Fruit fly (Drosophila melanogaster) whole organism, embryonic: ENCODE results near the gene CG2839.
A peak's percentile ranks its signal among the peaks of the same experiment; 100 is the strongest.

Experiments used
- CG10267 ChIP-seq: fragments of 200-800 bp; sonication (Bioruptor generic); optimal IDR thresholded peaks from 2 replicates; lab custom pipeline; 2018; ENCODE audit warnings: missing biosample characterization, mild to moderate bottlenecking, missing genetic modification characterization, moderate library complexity
- CG10274 ChIP-seq: fragments of 200-800 bp; sonication (Bioruptor generic); optimal IDR thresholded peaks from 3 replicates; lab custom pipeline; 2017; ENCODE audit warnings: missing biosample characterization, mild to moderate bottlenecking, missing genetic modification characterization
- CG11456 ChIP-seq: fragments of 200-800 bp; sonication (Bioruptor generic); IDR thresholded peaks from 3 replicates; pipeline ENCODE4 v1.3.6; 2022; ENCODE audit warnings: missing biosample characterization, missing genetic modification characterization
- CG1233 ChIP-seq: fragments of 200-800 bp; sonication (Bioruptor generic); optimal IDR thresholded peaks from 4 replicates; lab custom pipeline; 2018; ENCODE audit warnings: missing biosample characterization, mild to moderate bottlenecking, missing genetic modification characterization
- CG13424 ChIP-seq: fragments of 200-800 bp; sonication (Bioruptor generic); optimal IDR thresholded peaks from 2 replicates; lab custom pipeline; 2019; ENCODE audit warnings: missing biosample characterization, mild to moderate bottlenecking, missing genetic modification characterization, moderate library complexity
- CG1602 ChIP-seq: fragments of 200-800 bp; sonication (Bioruptor generic); optimal IDR thresholded peaks from 3 replicates; lab custom pipeline; 2016; ENCODE audit warnings: missing biosample characterization, missing genetic modification characterization
- CG17186 ChIP-seq: fragments of 200-800 bp; sonication (Bioruptor generic); optimal IDR thresholded peaks from 3 replicates; lab custom pipeline; 2017; ENCODE audit warnings: missing biosample characterization, missing genetic modification reagents, missing genetic modification characterization
- CG31365 ChIP-seq: fragments of 200-800 bp; sonication (Bioruptor generic); optimal IDR thresholded peaks from 2 replicates; lab custom pipeline; 2018; ENCODE audit warnings: missing biosample characterization, mild to moderate bottlenecking, missing genetic modification characterization
- CG3163 ChIP-seq: fragments of 200-800 bp; sonication (Bioruptor generic); optimal IDR thresholded peaks from 3 replicates; lab custom pipeline; 2016; ENCODE audit warnings: missing biosample characterization, missing genetic modification characterization
- CG4424 ChIP-seq: fragments of 200-800 bp; sonication (Bioruptor generic); optimal IDR thresholded peaks from 3 replicates; lab custom pipeline; 2016; ENCODE audit warnings: missing biosample characterization, missing genetic modification characterization
- CG4730 ChIP-seq: fragments of 200-800 bp; sonication (Bioruptor generic); IDR thresholded peaks from 2 replicates; pipeline ENCODE4 v1.3.6; 2022; ENCODE audit warnings: missing biosample characterization, missing genetic modification characterization
- CG6254 ChIP-seq: fragments of 200-800 bp; sonication (Bioruptor generic); optimal IDR thresholded peaks from 3 replicates; lab custom pipeline; 2017; ENCODE audit warnings: mild to moderate bottlenecking, missing biosample characterization, missing genetic modification reagents, missing genetic modification characterization
- CG6654 ChIP-seq: fragments of 200-800 bp; sonication (Bioruptor generic); optimal IDR thresholded peaks from 2 replicates; lab custom pipeline; 2017; ENCODE audit warnings: missing biosample characterization, mild to moderate bottlenecking, missing genetic modification characterization
- CG7928 ChIP-seq: fragments of 200-800 bp; sonication (Bioruptor generic); optimal IDR thresholded peaks from 2 replicates; lab custom pipeline; 2017; ENCODE audit warnings: missing biosample characterization, mild to moderate bottlenecking, missing genetic modification characterization
- CG9727 ChIP-seq: fragments of 200-800 bp; sonication (Bioruptor generic); optimal IDR thresholded peaks from 3 replicates; lab custom pipeline; 2017; ENCODE audit warnings: missing biosample characterization, mild to moderate bottlenecking, missing genetic modification characterization
- CG9797 ChIP-seq: fragments of 200-800 bp; sonication (Bioruptor generic); optimal IDR thresholded peaks from 3 replicates; lab custom pipeline; 2018; ENCODE audit warnings: missing biosample characterization, mild to moderate bottlenecking, missing genetic modification characterization
- D19A ChIP-seq: fragments of 200-800 bp; optimal IDR thresholded peaks from 3 replicates; lab custom pipeline; 2019; ENCODE audit warnings: missing biosample characterization, mild to moderate bottlenecking, missing genetic modification characterization, moderate library complexity
- Deaf1 ChIP-seq: fragments of 200-800 bp; optimal IDR thresholded peaks from 3 replicates; lab custom pipeline; 2019; ENCODE audit warnings: missing biosample characterization, mild to moderate bottlenecking, missing genetic modification characterization, moderate library complexity
- Dek ChIP-seq: fragments of 200-800 bp; sonication (Bioruptor generic); optimal IDR thresholded peaks from 3 replicates; lab custom pipeline; 2019; ENCODE audit warnings: missing biosample characterization, mild to moderate bottlenecking, missing genetic modification characterization, moderate library complexity
- Dip3 ChIP-seq: fragments of 200-800 bp; sonication (Bioruptor generic); optimal IDR thresholded peaks from 3 replicates; lab custom pipeline; 2016; ENCODE audit warnings: missing biosample characterization, missing genetic modification characterization
- Doc2 ChIP-seq: fragments of 200-800 bp; sonication (Bioruptor generic); IDR thresholded peaks from 2 replicates; pipeline ENCODE4 v1.3.6; 2022; ENCODE audit warnings: missing biosample characterization, missing genetic modification characterization
- Drgx ChIP-seq: fragments of 200-800 bp; sonication (Bioruptor generic); IDR thresholded peaks from 2 replicates; pipeline ENCODE4 v1.3.6; 2022; ENCODE audit warnings: missing biosample characterization, missing genetic modification characterization
- Ets65A ChIP-seq: fragments of 200-800 bp; sonication (Bioruptor generic); peaks from one replicate; lab custom pipeline; 2016; ENCODE audit warnings: missing biosample characterization, missing genetic modification characterization
- HmgD ChIP-seq: fragments of 200-800 bp; sonication (Bioruptor generic); optimal IDR thresholded peaks from 3 replicates; lab custom pipeline; 2016; ENCODE audit warnings: missing biosample characterization, missing genetic modification characterization
- Ptx1 ChIP-seq: fragments of 200-800 bp; sonication (Bioruptor generic); IDR thresholded peaks from 2 replicates; pipeline ENCODE4 v1.3.6; 2022; ENCODE audit warnings: missing biosample characterization, missing genetic modification characterization
- Sox100B ChIP-seq: fragments of 200-800 bp; sonication (Bioruptor generic); optimal IDR thresholded peaks from 3 replicates; lab custom pipeline; 2018; ENCODE audit warnings: missing biosample characterization, mild to moderate bottlenecking, missing genetic modification characterization
- Stat92E ChIP-seq, 3 experiments: fragments of >200 bp in 2 of 3; fragments of 200-800 bp in 1 of 3; sonication (Bioruptor generic) in 1 of 3; optimal IDR thresholded peaks; 2 replicates each; lab custom pipeline; 2017 to 2019; ENCODE audit warnings: missing biosample characterization in 3 of 3, missing genetic modification characterization in 3 of 3, mild to moderate bottlenecking in 1 of 3, moderate library complexity in 1 of 3
- amos ChIP-seq: fragments of 200-800 bp; sonication (Bioruptor generic); IDR thresholded peaks from 2 replicates; pipeline ENCODE4 v1.3.6; 2022; ENCODE audit warnings: missing biosample characterization, missing genetic modification characterization; ENCODE audit not compliant: partially characterized antibody
- ase ChIP-seq: fragments of 200-800 bp; sonication (Bioruptor generic); IDR thresholded peaks from 3 replicates; pipeline ENCODE4 v1.3.6; 2022; ENCODE audit warnings: missing biosample characterization, missing genetic modification characterization
- az2 ChIP-seq: fragments of 200-800 bp; sonication (Bioruptor generic); optimal IDR thresholded peaks from 3 replicates; lab custom pipeline; 2016; ENCODE audit warnings: missing biosample characterization, missing genetic modification characterization
- br ChIP-seq: fragments of >200 bp; optimal IDR thresholded peaks from 2 replicates; lab custom pipeline; 2017
- btn ChIP-seq: fragments of 200-800 bp; sonication (Bioruptor generic); optimal IDR thresholded peaks from 2 replicates; lab custom pipeline; 2016; ENCODE audit warnings: missing biosample characterization, missing genetic modification characterization
- caup ChIP-seq: fragments of 200-800 bp; sonication (Bioruptor generic); optimal IDR thresholded peaks from 3 replicates; lab custom pipeline; 2017; ENCODE audit warnings: missing biosample characterization, mild to moderate bottlenecking, missing genetic modification characterization, moderate library complexity; ENCODE audit not compliant: severe bottlenecking
- chn ChIP-seq: fragments of 200-800 bp; sonication (Bioruptor generic); optimal IDR thresholded peaks from 2 replicates; lab custom pipeline; 2016; ENCODE audit warnings: missing biosample characterization, missing genetic modification characterization
- crol ChIP-seq: fragments of 200-800 bp; sonication (Bioruptor generic); IDR thresholded peaks from 2 replicates; pipeline ENCODE4 v1.3.6; 2022; ENCODE audit warnings: missing biosample characterization, missing genetic modification characterization
- danr ChIP-seq: fragments of 200-800 bp; sonication (Bioruptor generic); IDR thresholded peaks from 2 replicates; pipeline ENCODE4 v1.3.6; 2022; ENCODE audit warnings: missing biosample characterization, missing genetic modification characterization
- gce ChIP-seq: fragments of 200-800 bp; sonication (Bioruptor generic); IDR thresholded peaks from 3 replicates; pipeline ENCODE4 v1.3.6; 2022; ENCODE audit warnings: missing biosample characterization, missing genetic modification characterization
- grn ChIP-seq: fragments of 200-800 bp; sonication (Bioruptor generic); optimal IDR thresholded peaks from 3 replicates; lab custom pipeline; 2017; ENCODE audit warnings: missing biosample characterization, missing genetic modification characterization
- gro ChIP-seq: fragments of 200-800 bp; sonication (Bioruptor generic); optimal IDR thresholded peaks from 2 replicates; lab custom pipeline; 2016; ENCODE audit warnings: missing biosample characterization, missing genetic modification characterization
- hkb ChIP-seq, 2 experiments: fragments of 200-800 bp in 1 of 2; fragments of >200 bp in 1 of 2; sonication (Bioruptor generic) in 1 of 2; IDR thresholded peaks in 1 of 2; optimal IDR thresholded peaks in 1 of 2; 2 replicates each; pipeline versions ENCODE4 v1.3.6 to Lab custom; 2017 to 2022; ENCODE audit warnings: missing biosample characterization in 1 of 2, missing genetic modification characterization in 1 of 2
- lmd ChIP-seq: fragments of 200-800 bp; sonication (Bioruptor generic); IDR thresholded peaks from 2 replicates; pipeline ENCODE4 v1.3.6; 2022; ENCODE audit warnings: missing biosample characterization, missing genetic modification characterization
- maf-S ChIP-seq: fragments of 200-800 bp; sonication (Bioruptor generic); optimal IDR thresholded peaks from 2 replicates; lab custom pipeline; 2016; ENCODE audit warnings: missing biosample characterization, missing genetic modification characterization
- nerfin-1 ChIP-seq: fragments of 200-800 bp; sonication (Bioruptor generic); optimal IDR thresholded peaks from 3 replicates; lab custom pipeline; 2019; ENCODE audit warnings: missing biosample characterization, mild to moderate bottlenecking, missing genetic modification characterization, moderate library complexity
- odd ChIP-seq: fragments of 200-800 bp; sonication (Bioruptor generic); optimal IDR thresholded peaks from 2 replicates; lab custom pipeline; 2017; ENCODE audit warnings: missing biosample characterization, mild to moderate bottlenecking, missing genetic modification characterization
- phol ChIP-seq: fragments of 200-800 bp; sonication (Bioruptor generic); optimal IDR thresholded peaks from 3 replicates; lab custom pipeline; 2018; ENCODE audit warnings: missing biosample characterization, mild to moderate bottlenecking, missing genetic modification characterization, moderate library complexity
- row ChIP-seq: fragments of 200-800 bp; sonication (Bioruptor generic); IDR thresholded peaks from 3 replicates; pipeline ENCODE4 v1.3.6; 2022; ENCODE audit warnings: missing biosample characterization, missing genetic modification characterization
- sens-2 ChIP-seq: fragments of 200-800 bp; sonication (Bioruptor generic); IDR thresholded peaks from 2 replicates; pipeline ENCODE4 v1.3.6; 2022; ENCODE audit warnings: missing biosample characterization, missing genetic modification characterization
- slbo ChIP-seq: fragments of 200-800 bp; sonication (Bioruptor generic); IDR thresholded peaks from 2 replicates; pipeline ENCODE4 v1.3.6; 2022; ENCODE audit warnings: missing biosample characterization, missing genetic modification characterization
- tap ChIP-seq: fragments of 200-800 bp; optimal IDR thresholded peaks from 3 replicates; lab custom pipeline; 2019; ENCODE audit warnings: missing biosample characterization, mild to moderate bottlenecking, missing genetic modification characterization, moderate library complexity
- tup ChIP-seq: fragments of 200-800 bp; sonication (Bioruptor generic); optimal IDR thresholded peaks from 2 replicates; lab custom pipeline; 2016; ENCODE audit warnings: missing biosample characterization, mild to moderate bottlenecking, missing genetic modification characterization, moderate library complexity
- tx ChIP-seq: fragments of 200-800 bp; sonication (Bioruptor generic); optimal IDR thresholded peaks from 2 replicates; lab custom pipeline; 2016; ENCODE audit warnings: missing biosample characterization, missing genetic modification characterization

CG2839 gene

dm6 chr2L:602439-602879 is 23.0 kb upstream of the CG2839 start, which contains the start of gene CG13689 (continued):
- TF ChIP-seq CG4730 (GFP tag; lab: Robert Waterston, UW), result peak; percentile 19; the same call in 1 of the 2 replicates
- TF ChIP-seq odd (GFP tag; lab: Kevin White, UChicago), result no peak
- TF ChIP-seq Ets65A (GFP tag; lab: Kevin White, UChicago), result peak; percentile 58
- TF ChIP-seq caup (GFP tag; lab: Kevin White, UChicago), result peak; percentile 32
- TF ChIP-seq Dip3 (GFP tag; lab: Kevin White, UChicago), result peak; percentile 13
- peak; percentile 39 for TF ChIP-seq CG13424 (tag; lab: Kevin White, UChicago)
- peak; percentile 56 for TF ChIP-seq CG31365 (tag; lab: Kevin White, UChicago)
- TF ChIP-seq sens-2, result no peak
- no peak for TF ChIP-seq Deaf1 (tag; lab: Kevin White, UChicago)
- peak; percentile 59 for TF ChIP-seq CG1602 (GFP tag; lab: Kevin White, UChicago)
- no peak for TF ChIP-seq tx
- peak; percentile 45 for TF ChIP-seq chn
- TF ChIP-seq br (lab: Kevin White, UChicago), result no peak
- TF ChIP-seq Stat92E (GFP tag; optimal IDR thresholded peaks at IDR 0.05; lab: Kevin White, UChicago), result peak in 1 of 3 experiments; percentile 67
- TF ChIP-seq CG7928 (GFP tag; lab: Kevin White, UChicago), result no peak
- TF ChIP-seq maf-S, result no peak
- peak; percentile 32 for TF ChIP-seq Dek (tag; lab: Kevin White, UChicago)
- peak; percentile 10 for TF ChIP-seq tap (tag; lab: Kevin White, UChicago)
- TF ChIP-seq gro (GFP tag; lab: Kevin White, UChicago), result no peak
- no peak for TF ChIP-seq hkb (optimal IDR thresholded peaks at IDR 0.05; lab: Kevin White, UChicago)
- peak; percentile 20; the same call in 1 of the 2 replicates for TF ChIP-seq hkb (GFP tag; IDR thresholded peaks at IDR 0.05; lab: Robert Waterston, UW)
- TF ChIP-seq Ptx1, result peak; percentile 65
- TF ChIP-seq HmgD (GFP tag; lab: Kevin White, UChicago), result no peak
- peak; percentile 86 for TF ChIP-seq CG11456
- no peak for TF ChIP-seq btn (GFP tag; lab: Kevin White, UChicago)
- peak; percentile 24; the same call in 2 of the 3 replicates for TF ChIP-seq row
- no peak for TF ChIP-seq Drgx
- TF ChIP-seq CG3163, result no peak
- TF ChIP-seq gce, result no peak
- peak; percentile 48; the same call in 1 of the 3 replicates for TF ChIP-seq ase (GFP tag; lab: Robert Waterston, UW)
- peak; percentile 63 for TF ChIP-seq CG4424 (GFP tag; lab: Kevin White, UChicago)
- peak; percentile 4 for TF ChIP-seq D19A (tag; lab: Kevin White, UChicago)
- TF ChIP-seq CG9727 (GFP tag; lab: Kevin White, UChicago), result no peak
- TF ChIP-seq CG10274 (GFP tag; lab: Kevin White, UChicago), result no peak
- TF ChIP-seq slbo, result peak; percentile 82
- peak; percentile 78 for TF ChIP-seq grn (GFP tag; lab: Kevin White, UChicago)
- no peak for TF ChIP-seq tup (GFP tag; lab: Kevin White, UChicago)
- TF ChIP-seq CG6654 (GFP tag; lab: Kevin White, UChicago), result no peak
- TF ChIP-seq CG17186 (GFP tag; lab: Kevin White, UChicago), result no peak
- TF ChIP-seq Sox100B (GFP tag; lab: Kevin White, UChicago), result no peak
- peak; percentile 13; the same call in 1 of the 2 replicates for TF ChIP-seq amos (GFP tag; lab: Robert Waterston, UW)
- peak; percentile 70 for TF ChIP-seq az2 (GFP tag; lab: Kevin White, UChicago)
- peak; percentile 34 for TF ChIP-seq phol
- no peak for TF ChIP-seq Doc2 (GFP tag; lab: Robert Waterston, UW)
- no peak for TF ChIP-seq CG6254
- TF ChIP-seq CG1233 (GFP tag; lab: Kevin White, UChicago), result peak; percentile 35
- no peak for TF ChIP-seq nerfin-1 (tag; lab: Kevin White, UChicago)
- TF ChIP-seq crol (GFP tag; lab: Robert Waterston, UW), result no peak
- TF ChIP-seq CG9797 (GFP tag; lab: Kevin White, UChicago), result peak; percentile 2
- no peak for TF ChIP-seq danr
- peak; percentile 53; the same call in 1 of the 2 replicates for TF ChIP-seq lmd (GFP tag; lab: Robert Waterston, UW)
- TF ChIP-seq CG10267, result peak; percentile 90
